Worm (Caenorhabditis elegans) whole organism, L1 larva: Measurements from ENCODE around the gene W02B12.13.

Experiments used
- C04F5.9 ChIP-seq: sonication (generic microtip); optimal IDR thresholded peaks from 2 replicates; lab custom pipeline; 2016; ENCODE audit warnings: missing genetic modification characterization, missing compliant biosample characterization
- C16A3.4 ChIP-seq: fragments of 150-350 bp; optimal IDR thresholded peaks from 2 replicates; lab custom pipeline; 2014; ENCODE audit warnings: missing biosample characterization, missing genetic modification characterization
- C34B4.2 ChIP-seq: sonication (generic microtip); optimal IDR thresholded peaks from 2 replicates; lab custom pipeline; 2017; ENCODE audit warnings: mild to moderate bottlenecking, missing genetic modification characterization, missing compliant biosample characterization
- F16B12.6 ChIP-seq: fragments of 150-350 bp; optimal IDR thresholded peaks from 2 replicates; lab custom pipeline; 2014; ENCODE audit warnings: missing biosample characterization, missing genetic modification characterization
- Y116A8C.19 ChIP-seq: sonication (generic microtip); optimal IDR thresholded peaks from 2 replicates; lab custom pipeline; 2016; ENCODE audit warnings: missing compliant biosample characterization, missing genetic modification characterization, borderline replicate concordance
- aha-1 ChIP-seq: fragments of 150-350 bp; optimal IDR thresholded peaks from 2 replicates; lab custom pipeline; 2014; ENCODE audit warnings: missing biosample characterization, missing genetic modification characterization
- alr-1 ChIP-seq: fragments of 200-800 bp; sonication (Bioruptor generic); optimal IDR thresholded peaks from 2 replicates; lab custom pipeline; 2018; ENCODE audit warnings: borderline replicate concordance, mild to moderate bottlenecking, missing genetic modification characterization, missing compliant biosample characterization
- blmp-1 ChIP-seq: fragments of 150-350 bp; optimal IDR thresholded peaks from 2 replicates; lab custom pipeline; 2014; ENCODE audit warnings: missing biosample characterization, missing genetic modification characterization
- ceh-8 ChIP-seq: fragments of 200-800 bp; sonication (Bioruptor generic); optimal IDR thresholded peaks from 2 replicates; lab custom pipeline; 2018; ENCODE audit warnings: mild to moderate bottlenecking, missing genetic modification characterization, moderate library complexity, missing compliant biosample characterization
- ceh-90 ChIP-seq: sonication (generic microtip); optimal IDR thresholded peaks from 2 replicates; lab custom pipeline; 2016; ENCODE audit warnings: missing genetic modification characterization, missing compliant biosample characterization
- dpl-1 ChIP-seq, 3 experiments: fragments of 150-350 bp in 2 of 3; sonication (generic microtip) in 1 of 3; optimal IDR thresholded peaks; 2 replicates each; lab custom pipeline; 2014 to 2017; ENCODE audit warnings: missing biosample characterization in 3 of 3, missing genetic modification characterization in 3 of 3, missing genetic modification reagents in 3 of 3
- efl-1 ChIP-seq, 4 experiments: fragments of 150-350 bp; optimal IDR thresholded peaks in 3 of 4; peaks in 1 of 4; 1 replicate in 1 of 4; 2 replicates in 3 of 4; lab custom pipeline; 2014; ENCODE audit warnings: missing biosample characterization in 2 of 4, missing genetic modification characterization in 2 of 4, missing genetic modification reagents in 2 of 4
- fkh-8 ChIP-seq: sonication (generic microtip); optimal IDR thresholded peaks from 2 replicates; lab custom pipeline; 2016; ENCODE audit warnings: mild to moderate bottlenecking, missing genetic modification characterization, missing compliant biosample characterization
- grh-1 ChIP-seq: fragments of 200-800 bp; sonication (Bioruptor generic); IDR thresholded peaks from 2 replicates; pipeline ENCODE4 v1.3.6; 2022; ENCODE audit warnings: missing genetic modification reagents, missing genetic modification characterization, missing compliant biosample characterization
- hpl-2 ChIP-seq: fragments of 150-350 bp; optimal IDR thresholded peaks from 2 replicates; lab custom pipeline; 2014; ENCODE audit warnings: missing biosample characterization, missing genetic modification reagents, missing genetic modification characterization
- jun-1 ChIP-seq: fragments of 150-350 bp; optimal IDR thresholded peaks from 2 replicates; lab custom pipeline; 2014; ENCODE audit warnings: missing biosample characterization, missing genetic modification reagents, missing genetic modification characterization
- lin-13 ChIP-seq: fragments of 150-350 bp; optimal IDR thresholded peaks from 2 replicates; lab custom pipeline; 2014; ENCODE audit warnings: missing biosample characterization, missing genetic modification reagents, missing genetic modification characterization
- lin-14 ChIP-seq: fragments of 200-800 bp; sonication (Bioruptor generic); optimal IDR thresholded peaks from 2 replicates; lab custom pipeline; 2018; ENCODE audit warnings: mild to moderate bottlenecking, missing genetic modification characterization, moderate library complexity, missing compliant biosample characterization
- lin-35 ChIP-seq, 2 experiments: fragments of 150-350 bp; optimal IDR thresholded peaks; 2 replicates each; lab custom pipeline; 2014; ENCODE audit warnings: missing biosample characterization in 2 of 2, missing genetic modification characterization in 2 of 2, missing genetic modification reagents in 2 of 2
- lin-39 ChIP-seq: fragments of 150-350 bp; optimal IDR thresholded peaks from 2 replicates; lab custom pipeline; 2014; ENCODE audit warnings: missing biosample characterization, missing genetic modification reagents, missing genetic modification characterization
- mab-9 ChIP-seq: fragments of 200-800 bp; sonication (Bioruptor generic); IDR thresholded peaks from 2 replicates; pipeline ENCODE4 v1.3.6; 2022; ENCODE audit warnings: missing genetic modification reagents, missing genetic modification characterization, missing compliant biosample characterization
- mep-1 ChIP-seq: fragments of 150-350 bp; optimal IDR thresholded peaks from 2 replicates; lab custom pipeline; 2014; ENCODE audit warnings: missing biosample characterization, missing genetic modification characterization
- nhr-19 ChIP-seq: fragments of 200-800 bp; sonication (Bioruptor generic); conservative IDR thresholded peaks from 2 replicates; pipeline ENCODE4 v1.3.6; 2022; ENCODE audit warnings: missing genetic modification characterization, missing compliant biosample characterization
- nhr-237 ChIP-seq: fragments of 150-350 bp; optimal IDR thresholded peaks from 2 replicates; lab custom pipeline; 2014; ENCODE audit warnings: missing biosample characterization, missing genetic modification characterization
- nhr-71 ChIP-seq: sonication (generic microtip); optimal IDR thresholded peaks from 2 replicates; lab custom pipeline; 2016; ENCODE audit warnings: mild to moderate bottlenecking, missing genetic modification characterization, moderate library complexity, missing compliant biosample characterization
- nhr-76 ChIP-seq: sonication (generic microtip); optimal IDR thresholded peaks from 2 replicates; lab custom pipeline; 2017; ENCODE audit warnings: missing biosample characterization, missing genetic modification characterization
- nhr-90 ChIP-seq: sonication (generic microtip); optimal IDR thresholded peaks from 2 replicates; lab custom pipeline; 2016; ENCODE audit warnings: mild to moderate bottlenecking, missing genetic modification characterization, missing compliant biosample characterization; ENCODE audit not compliant: poor library complexity
- pax-3 ChIP-seq: fragments of 200-800 bp; sonication (Bioruptor generic); optimal IDR thresholded peaks from 2 replicates; lab custom pipeline; 2018; ENCODE audit warnings: mild to moderate bottlenecking, missing genetic modification characterization, moderate library complexity, missing compliant biosample characterization
- pqm-1 ChIP-seq: sonication (generic microtip); optimal IDR thresholded peaks from 3 replicates; lab custom pipeline; 2017; ENCODE audit warnings: missing biosample characterization, missing genetic modification characterization
- rnt-1 ChIP-seq: sonication (generic microtip); optimal IDR thresholded peaks from 2 replicates; lab custom pipeline; 2016; ENCODE audit warnings: mild to moderate bottlenecking, missing genetic modification characterization, moderate library complexity, missing compliant biosample characterization
- skn-1 ChIP-seq: fragments of 150-350 bp; optimal IDR thresholded peaks from 2 replicates; lab custom pipeline; 2014; ENCODE audit warnings: missing biosample characterization, missing genetic modification characterization
- snu-23 ChIP-seq: sonication (generic microtip); optimal IDR thresholded peaks from 2 replicates; lab custom pipeline; 2016; ENCODE audit warnings: missing genetic modification characterization, missing compliant biosample characterization
- sptf-1 ChIP-seq: fragments of 150-350 bp; optimal IDR thresholded peaks from 2 replicates; lab custom pipeline; 2014; ENCODE audit warnings: missing biosample characterization, missing genetic modification characterization
- unc-86 ChIP-seq: sonication (generic microtip); optimal IDR thresholded peaks from 2 replicates; lab custom pipeline; 2016; ENCODE audit warnings: missing genetic modification characterization, missing compliant biosample characterization
- unc-98 ChIP-seq: fragments of 200-800 bp; sonication (Bioruptor generic); IDR thresholded peaks from 2 replicates; pipeline ENCODE4 v1.3.6; 2022; ENCODE audit warnings: missing genetic modification characterization, missing compliant biosample characterization
- vab-15 ChIP-seq: sonication (generic microtip); optimal IDR thresholded peaks from 2 replicates; lab custom pipeline; 2017; ENCODE audit warnings: missing genotype, mild to moderate bottlenecking, missing genetic modification characterization, missing compliant biosample characterization
- zag-1 ChIP-seq: fragments of 150-350 bp; optimal IDR thresholded peaks from 2 replicates; lab custom pipeline; 2014; ENCODE audit warnings: missing biosample characterization, missing genetic modification characterization
- ztf-4 ChIP-seq: fragments of 150-350 bp; optimal IDR thresholded peaks from 2 replicates; lab custom pipeline; 2014; ENCODE audit warnings: missing biosample characterization, missing genetic modification characterization

The W02B12.13 gene

DNA sequence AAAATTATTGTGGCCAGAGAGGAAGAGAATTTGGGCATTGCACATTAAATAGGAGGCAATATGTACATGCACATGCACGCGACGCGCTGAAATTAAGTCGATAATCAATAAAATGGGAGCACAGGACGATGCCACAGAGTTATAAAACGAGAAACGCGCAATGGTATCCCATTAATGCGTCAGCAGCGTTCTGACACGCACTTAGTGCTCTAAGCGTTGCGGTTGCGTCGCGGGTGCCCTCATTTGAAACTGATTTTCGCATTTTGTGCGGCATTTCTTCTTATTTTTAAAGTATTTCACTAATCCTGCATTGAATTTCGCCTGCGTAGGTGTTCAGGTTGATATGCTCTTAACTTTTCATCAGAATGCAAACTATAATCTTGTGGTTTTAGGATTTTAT lies 8.0 kb downstream of the W02B12.13 start, which contains the start of gene rsp-1 (continued):
- TF ChIP-seq hpl-2 (GFP tag; lab: Kevin White, UChicago) (peak; percentile 80), blmp-1 (tag; lab: Kevin White, UChicago) (peak; percentile 27), zag-1 (no peak), vab-15 (tag; lab: Kevin White, UChicago) (peak; percentile 67), F16B12.6 (peak; percentile 69), nhr-19 (GFP tag; lab: Robert Waterston, UW) (peak; percentile 90), dpl-1 (GFP tag; optimal IDR thresholded peaks at IDR 0.05; lab: Kevin White, UChicago) (peak; percentile 84 to 88 (median 87)), unc-86 (tag; lab: Kevin White, UChicago) (peak; percentile 83), nhr-71 (tag; lab: Kevin White, UChicago) (peak; percentile 93), C34B4.2 (tag; lab: Kevin White, UChicago) (no peak), lin-39 (peak; percentile 42), mab-9 (GFP tag; lab: Robert Waterston, UW) (no peak), rnt-1 (tag; lab: Kevin White, UChicago) (peak; percentile 94), aha-1 (peak; percentile 17), ceh-8 (GFP tag; lab: Kevin White, UChicago) (peak; percentile 55), mep-1 (tag; lab: Kevin White, UChicago) (peak; percentile 84), ztf-4 (peak; percentile 84), C04F5.9 (tag; lab: Kevin White, UChicago) (peak; percentile 82), C16A3.4 (tag; lab: Kevin White, UChicago) (peak; percentile 95), skn-1 (tag; lab: Kevin White, UChicago) (peak; percentile 83), ceh-90 (tag; lab: Kevin White, UChicago) (no peak)

DNA sequence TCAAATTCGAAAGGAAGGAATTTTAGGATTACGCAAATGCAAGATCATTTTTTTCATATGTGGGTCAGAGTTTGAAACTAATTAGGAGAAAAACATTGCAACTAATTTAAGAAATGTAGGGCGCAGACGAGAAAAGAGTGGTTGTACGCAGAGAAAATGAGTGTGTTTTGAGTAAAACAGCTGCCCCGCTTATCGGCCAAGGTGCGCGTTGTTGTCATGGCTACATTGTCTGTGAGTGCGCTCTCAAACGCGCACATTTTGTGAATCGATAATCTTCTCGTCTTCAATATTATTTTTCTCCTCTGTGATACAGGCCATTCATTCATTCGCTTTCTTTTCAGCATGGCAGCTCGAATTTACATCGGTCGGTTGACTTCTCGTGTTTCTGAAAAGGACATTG lies 8.6 kb downstream of the W02B12.13 start:
- TF ChIP-seq pax-3 (tag; lab: Kevin White, UChicago) (no peak), jun-1 (tag; lab: Kevin White, UChicago) (no peak), lin-35 (GFP tag; optimal IDR thresholded peaks at IDR 0.05; lab: Kevin White, UChicago) (peak in 1 of 2 experiments; percentile 4), nhr-76 (no peak), nhr-237 (no peak), fkh-8 (peak; percentile 98), Y116A8C.19 (no peak)

DNA sequence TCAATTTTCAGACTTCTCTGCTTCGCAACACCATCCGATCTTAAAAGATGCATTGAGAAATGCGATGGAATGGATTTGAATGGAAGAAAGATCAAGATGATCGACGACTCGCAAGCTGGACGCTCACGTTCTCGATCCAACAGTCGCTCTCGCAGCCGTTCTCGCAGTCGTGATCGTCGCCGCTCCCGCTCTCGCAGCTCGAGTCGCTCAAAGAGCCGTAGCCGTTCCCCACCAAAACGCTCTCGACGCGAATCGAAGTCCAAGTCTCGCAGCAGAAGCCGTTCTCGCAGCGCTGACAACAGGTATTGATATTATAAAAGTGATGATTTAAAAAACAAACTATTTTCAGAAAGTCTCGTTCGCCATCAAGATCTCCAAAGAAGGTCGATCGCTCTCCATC lies 10.1 kb downstream of the W02B12.13 start:
- TF ChIP-seq grh-1 (GFP tag; lab: Robert Waterston, UW) (0 out of 2 replicates have a peak, but pooled peaks have one; percentile 6), C34B4.2 (tag; lab: Kevin White, UChicago) (no peak)

DNA sequence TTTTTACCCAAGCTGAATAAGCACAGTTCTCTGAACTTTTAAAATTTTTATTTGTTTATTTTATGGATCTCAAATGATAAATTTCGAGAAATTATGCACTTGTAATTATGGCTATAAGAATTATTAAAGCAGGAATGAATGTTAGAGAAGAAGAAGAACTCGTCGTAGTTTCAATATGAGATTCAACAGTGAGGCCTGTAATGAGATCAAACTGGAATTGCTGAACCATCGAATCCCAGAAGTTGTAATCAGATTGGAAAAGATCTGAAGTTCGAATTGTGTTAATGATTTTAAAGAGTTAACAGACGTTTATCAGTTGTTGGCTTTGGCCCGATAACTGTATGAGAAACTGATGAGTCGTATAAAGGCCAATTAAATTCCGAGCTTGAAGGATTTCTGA lies 10.6 kb downstream of the W02B12.13 start:
- no peak for TF ChIP-seq mab-9 (GFP tag; lab: Robert Waterston, UW)
- no peak for TF ChIP-seq lin-13
- TF ChIP-seq unc-98 (GFP tag; lab: Robert Waterston, UW): no peak
- no peak for TF ChIP-seq unc-86 (tag; lab: Kevin White, UChicago)
- TF ChIP-seq nhr-90 (tag; lab: Kevin White, UChicago): no peak
- TF ChIP-seq nhr-237: no peak
- TF ChIP-seq nhr-19 (GFP tag; lab: Robert Waterston, UW): no peak
- no peak for TF ChIP-seq F16B12.6
- TF ChIP-seq pqm-1: no peak
- TF ChIP-seq lin-14 (GFP tag; lab: Kevin White, UChicago): no peak
- TF ChIP-seq Y116A8C.19: no peak
- no peak for TF ChIP-seq mep-1 (tag; lab: Kevin White, UChicago)
- TF ChIP-seq sptf-1 (tag; lab: Kevin White, UChicago): no peak
- no peak for TF ChIP-seq alr-1

DNA sequence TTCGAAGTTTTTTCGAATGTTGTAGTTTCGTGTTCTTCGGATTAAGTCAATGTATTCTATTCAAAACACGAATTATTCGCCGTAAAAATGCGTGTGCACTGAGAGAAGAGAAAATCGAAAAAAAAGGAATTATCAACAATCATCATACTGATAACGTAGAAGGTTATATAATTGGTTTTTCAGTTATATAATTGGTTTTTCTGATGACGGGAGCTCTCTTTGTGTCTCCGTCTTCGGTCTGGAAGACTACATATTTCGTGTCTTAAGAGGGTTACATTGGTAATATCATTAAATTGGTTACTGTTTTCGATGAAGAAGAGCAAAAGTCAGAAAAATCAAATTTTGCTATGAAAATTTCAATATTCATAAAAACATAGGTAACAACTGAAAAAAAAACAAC lies 14.8 kb downstream of the W02B12.13 start:
- TF ChIP-seq snu-23 (GFP tag; lab: Kevin White, UChicago) (no peak), efl-1 (optimal IDR thresholded peaks at IDR 0.05; lab: Kevin White, UChicago) (no peak), efl-1 (GFP tag; optimal IDR thresholded peaks at IDR 0.05 in 1 of 2; lab: Kevin White, UChicago) (peak in 1 of 2 experiments; percentile 38)
- TF ChIP-seq, all 84 proteins: peak for 1
